Fruit fly (Drosophila melanogaster): ENCODE data around the gene Irk2.

Irk2 gene

dm6 chr3R:23496488-23496887 is 22.8 kb downstream of the Irk2 start (continued):
- TF ChIP-seq net (GFP tag; optimal IDR thresholded peaks at IDR 0.05) (peak; percentile 0), CG8632 (GFP tag; optimal IDR thresholded peaks at IDR 0.05) (peak; percentile 70), CG34406 (GFP tag; optimal IDR thresholded peaks at IDR 0.05) (peak; percentile 79), CG9139 (GFP tag; optimal IDR thresholded peaks at IDR 0.05) (no peak), CG6792 (GFP tag; optimal IDR thresholded peaks at IDR 0.05) (peak; percentile 58), acj6 (GFP tag; optimal IDR thresholded peaks at IDR 0.05) (peak; percentile 54), spab (GFP tag; optimal IDR thresholded peaks at IDR 0.05) (no peak), CG3032 (tag; optimal IDR thresholded peaks at IDR 0.05) (peak; percentile 36), ss (GFP tag; optimal IDR thresholded peaks at IDR 0.05) (peak in 1 of 2 experiments; percentile 50), OdsH (GFP tag; optimal IDR thresholded peaks at IDR 0.05) (peak; percentile 42), CG11762 (GFP tag; optimal IDR thresholded peaks at IDR 0.05; ENCODE audit: insufficient read depth) (peak; percentile 3), CG6276 (GFP tag; optimal IDR thresholded peaks at IDR 0.05) (no peak)

- TF ChIP-seq CG6808 (GFP tag; optimal IDR thresholded peaks at IDR 0.05) (no peak), esn (GFP tag; optimal IDR thresholded peaks at IDR 0.05) (no peak), achi (GFP tag; optimal IDR thresholded peaks at IDR 0.05) (no peak), pdm3 (GFP tag; optimal IDR thresholded peaks at IDR 0.05) (no peak), Eip78C (GFP tag) (no peak), CG32006 (GFP tag; optimal IDR thresholded peaks at IDR 0.05) (no peak), Gug (GFP tag; IDR thresholded peaks at IDR 0.05) (no peak), Met (GFP tag; optimal IDR thresholded peaks at IDR 0.05) (no peak), dac (GFP tag; optimal IDR thresholded peaks at IDR 0.05) (no peak), CG1621 (tag; optimal IDR thresholded peaks at IDR 0.05) (no peak), ss (GFP tag; optimal IDR thresholded peaks at IDR 0.05) (no peak), vri (GFP tag; optimal IDR thresholded peaks at IDR 0.05) (no peak)
These were observed 32.0 kb downstream of the Irk2 start, which contains the start of gene Ir94h for dm6 chr3R:23487201-23487600. Gene Ir94h (plus strand): TSS chr3R:23487501.

- TF ChIP-seq topi (GFP tag; optimal IDR thresholded peaks at IDR 0.05) = peak; percentile 89
- no peak for TF ChIP-seq dsx (GFP tag; optimal IDR thresholded peaks at IDR 0.05; ENCODE audit: poor library complexity, severe bottlenecking)
- TF ChIP-seq ss (GFP tag; optimal IDR thresholded peaks at IDR 0.05) = peak in 1 of 2 experiments; percentile 22
- TF ChIP-seq CG1621 (tag; optimal IDR thresholded peaks at IDR 0.05) = no peak
- peak; percentile 75 for TF ChIP-seq vri (GFP tag; optimal IDR thresholded peaks at IDR 0.05)
- TF ChIP-seq Smox (GFP tag; optimal IDR thresholded peaks at IDR 0.05) = peak; percentile 88
- peak; percentile 72 for TF ChIP-seq Sox14 (GFP tag; optimal IDR thresholded peaks at IDR 0.05)
- TF ChIP-seq CG34406 (GFP tag; optimal IDR thresholded peaks at IDR 0.05) = peak; percentile 82
- TF ChIP-seq CG8632 (GFP tag; optimal IDR thresholded peaks at IDR 0.05) = peak; percentile 81
- peak; percentile 83 for TF ChIP-seq pdm3 (GFP tag; optimal IDR thresholded peaks at IDR 0.05)
- TF ChIP-seq CG7368 (GFP tag; optimal IDR thresholded peaks at IDR 0.05) = peak; percentile 67
- no peak for TF ChIP-seq Lpt (GFP tag; optimal IDR thresholded peaks at IDR 0.05)
- no peak for TF ChIP-seq spab (GFP tag; optimal IDR thresholded peaks at IDR 0.05)
- peak; percentile 3 for TF ChIP-seq CG32006 (GFP tag; optimal IDR thresholded peaks at IDR 0.05)
- peak; percentile 77 for TF ChIP-seq Eip75B (GFP tag; optimal IDR thresholded peaks at IDR 0.05)
- no peak for TF ChIP-seq dac (GFP tag; optimal IDR thresholded peaks at IDR 0.05)
- TF ChIP-seq net (GFP tag; optimal IDR thresholded peaks at IDR 0.05) = peak; percentile 68
- TF ChIP-seq Hr4 (GFP tag; optimal IDR thresholded peaks at IDR 0.05) = no peak
- TF ChIP-seq CG16779 (tag; optimal IDR thresholded peaks at IDR 0.05) = no peak
- TF ChIP-seq eg (GFP tag; IDR thresholded peaks at IDR 0.05) = no peak
- TF ChIP-seq acj6 (GFP tag; optimal IDR thresholded peaks at IDR 0.05) = peak; percentile 83
- TF ChIP-seq CG11762 (GFP tag; optimal IDR thresholded peaks at IDR 0.05; ENCODE audit: insufficient read depth) = peak; percentile 50
- peak; percentile 86 for TF ChIP-seq CG11902 (GFP tag; optimal IDR thresholded peaks at IDR 0.05)
- peak; percentile 67 for TF ChIP-seq CG6854 (GFP tag; optimal IDR thresholded peaks at IDR 0.05)
- TF ChIP-seq CG6792 (GFP tag; optimal IDR thresholded peaks at IDR 0.05) = peak; percentile 88
- TF ChIP-seq Ets96B (tag; optimal IDR thresholded peaks at IDR 0.05) = no peak
- no peak for TF ChIP-seq CG9139 (GFP tag; optimal IDR thresholded peaks at IDR 0.05)
- peak; percentile 79 for TF ChIP-seq achi (GFP tag; optimal IDR thresholded peaks at IDR 0.05)
- TF ChIP-seq CG8119 (GFP tag; IDR thresholded peaks at IDR 0.05) = no peak
- peak; percentile 91 for TF ChIP-seq esn (GFP tag; optimal IDR thresholded peaks at IDR 0.05)
- peak; percentile 91 for TF ChIP-seq Met (GFP tag; optimal IDR thresholded peaks at IDR 0.05)
- no peak for TF ChIP-seq fkh (GFP tag; optimal IDR thresholded peaks at IDR 0.05)
- peak; percentile 92 for TF ChIP-seq Hr39 (GFP tag; optimal IDR thresholded peaks at IDR 0.05)
- TF ChIP-seq Hr38 (GFP tag; optimal IDR thresholded peaks at IDR 0.05) = no peak
- TF ChIP-seq Gug (GFP tag; IDR thresholded peaks at IDR 0.05) = no peak
- peak; percentile 76 for TF ChIP-seq Blimp-1 (GFP tag; optimal IDR thresholded peaks at IDR 0.05)
- no peak for TF ChIP-seq fd59A (GFP tag; optimal IDR thresholded peaks at IDR 0.05)
- TF ChIP-seq CG8319 (GFP tag; optimal IDR thresholded peaks at IDR 0.05) = peak; percentile 75
- TF ChIP-seq CG6808 (GFP tag; optimal IDR thresholded peaks at IDR 0.05) = no peak
- TF ChIP-seq Eip78C (GFP tag) = peak; percentile 95
- TF ChIP-seq Sox102F (GFP tag; optimal IDR thresholded peaks at IDR 0.05) = peak; percentile 92
These were observed 32.5 kb downstream of the Irk2 start for dm6 chr3R:23486743-23487142.
